Fruit fly (Drosophila melanogaster) whole organism: ENCODE results near the gene Prosalpha2.

Experiments used
- CG8478 ChIP-seq: fragments of >200 bp; optimal IDR thresholded peaks from 2 replicates; lab custom pipeline; 2018; ENCODE audit warnings: inconsistent platforms
- Dll ChIP-seq: fragments of >200 bp; optimal IDR thresholded peaks from 2 replicates; lab custom pipeline; 2017
- EcR ChIP-seq, 2 experiments: fragments of >200 bp; optimal IDR thresholded peaks; 2 replicates each; lab custom pipeline; 2017; ENCODE audit warnings: missing biosample characterization in 2 of 2, missing genetic modification characterization in 2 of 2, missing genetic modification reagents in 2 of 2
- pan ChIP-seq: fragments of >200 bp; optimal IDR thresholded peaks from 2 replicates; lab custom pipeline; 2017
- psq ChIP-seq: fragments of >200 bp; optimal IDR thresholded peaks from 2 replicates; lab custom pipeline; 2017
- usp ChIP-seq: fragments of >200 bp; optimal IDR thresholded peaks from 2 replicates; lab custom pipeline; 2017; ENCODE audit warnings: missing biosample characterization, missing genetic modification characterization, mixed read lengths

Gene Prosalpha2

DNA sequence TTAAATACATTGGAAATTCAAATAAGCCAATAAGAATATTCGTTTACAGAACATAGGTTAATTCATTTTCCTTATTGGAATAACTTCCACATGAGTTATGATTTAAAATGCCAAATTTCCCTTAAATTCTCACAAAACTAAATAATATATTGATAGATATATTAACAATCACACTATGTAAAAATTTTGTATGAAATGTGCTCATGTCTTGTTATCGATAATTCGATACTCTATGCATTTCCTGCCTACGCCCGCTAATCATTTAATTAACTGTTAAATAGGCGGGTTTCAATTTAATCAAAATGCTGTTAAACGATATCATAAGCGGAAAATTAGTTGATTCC lies 4.8 kb upstream of the Prosalpha2 start, which contains the start of gene NANS:
Gene NANS, plus strand, starts transcription at position 269 of the 344 bp plus-strand sequence.
- no peak for TF ChIP-seq psq (lab: Kevin White, UChicago)
- TF ChIP-seq CG8478 (lab: Kevin White, UChicago): no peak
- no peak for TF ChIP-seq pan (lab: Kevin White, UChicago)
- TF ChIP-seq Dll (lab: Kevin White, UChicago): no peak
- TF ChIP-seq EcR (GFP tag; optimal IDR thresholded peaks at IDR 0.05; lab: Kevin White, UChicago): no peak
- TF ChIP-seq usp (GFP tag; lab: Kevin White, UChicago): no peak

DNA sequence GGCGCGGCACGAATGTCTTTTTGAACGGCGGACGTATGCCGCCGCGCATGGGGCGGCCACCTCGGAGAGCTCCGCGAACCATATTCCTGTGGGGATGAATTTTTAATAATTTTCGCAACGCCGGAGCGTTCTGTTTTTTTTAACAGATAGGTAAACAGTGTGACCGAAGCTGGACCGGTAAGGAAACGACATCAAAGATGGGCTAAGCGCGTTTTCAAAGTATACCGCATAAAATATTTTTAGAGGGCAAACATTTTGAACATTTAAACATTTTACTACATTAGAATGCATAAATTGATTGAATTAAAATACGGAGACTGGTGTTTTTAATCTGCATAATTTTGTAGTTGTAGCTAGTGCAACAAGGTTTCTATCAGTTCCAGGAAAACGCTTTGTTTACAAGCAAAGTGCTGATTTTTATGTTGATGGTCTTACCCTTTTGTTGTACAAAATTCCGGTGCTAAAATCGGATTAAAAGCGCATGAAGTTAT lies 2.0 kb upstream of the Prosalpha2 start, which contains the start of the genes CG5641 and CG5245:
Gene CG5641, minus strand, starts transcription at position 163 of the 491 bp plus-strand sequence.
Gene CG5245, plus strand, starts transcription at position 441 of the 491 bp plus-strand sequence.
- TF ChIP-seq CG8478 (lab: Kevin White, UChicago) (no peak), psq (lab: Kevin White, UChicago) (no peak), Dll (lab: Kevin White, UChicago) (no peak), EcR (GFP tag; optimal IDR thresholded peaks at IDR 0.05; lab: Kevin White, UChicago) (no peak), usp (GFP tag; lab: Kevin White, UChicago) (no peak), pan (lab: Kevin White, UChicago) (no peak)

DNA sequence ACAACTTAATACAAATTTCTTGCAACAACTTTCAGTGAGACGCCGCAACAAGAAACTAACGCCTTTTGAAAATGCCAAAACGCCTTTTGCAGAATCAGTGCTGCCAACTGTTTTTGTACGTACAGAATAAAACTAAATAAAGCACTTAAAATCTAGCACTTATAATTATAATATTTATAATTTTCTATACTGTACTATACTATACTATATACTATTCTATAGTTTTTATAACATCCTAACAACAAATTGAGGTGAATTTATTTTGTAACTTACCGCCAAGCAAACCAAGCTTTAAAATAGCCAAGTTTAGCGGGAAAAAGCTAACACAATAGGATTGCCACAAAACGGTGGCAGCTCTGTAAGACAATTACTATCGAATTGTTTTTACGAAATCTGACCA lies 2.6 kb downstream of the Prosalpha2 start, which contains the start of the genes Aos1 and Srlp:
Gene Aos1, minus strand, starts transcription at position 59 of the 400 bp plus-strand sequence.
Gene Srlp, plus strand, starts transcription at position 335 of the 400 bp plus-strand sequence.
- TF ChIP-seq psq (lab: Kevin White, UChicago) (no peak), usp (GFP tag; lab: Kevin White, UChicago) (no peak), CG8478 (lab: Kevin White, UChicago) (no peak), Dll (lab: Kevin White, UChicago) (no peak)

DNA sequence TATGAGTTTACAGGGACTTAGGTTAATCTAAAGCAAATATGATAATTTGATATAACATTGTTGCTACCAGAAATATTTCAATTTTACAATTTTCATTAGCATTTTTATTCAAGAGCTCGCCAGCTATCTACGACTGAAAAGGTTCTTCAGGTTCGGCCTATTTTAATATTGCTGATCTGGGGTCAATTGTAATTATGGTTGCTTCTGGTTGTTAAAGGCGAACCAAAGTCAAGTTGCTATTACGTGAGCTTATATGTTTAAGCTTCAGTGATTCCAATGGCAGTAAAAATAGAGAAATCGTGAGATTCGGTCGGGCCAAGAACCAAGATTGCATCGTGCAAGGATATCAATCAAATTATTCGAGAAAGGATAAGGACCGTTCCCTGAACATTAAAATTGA lies 4.8 kb downstream of the Prosalpha2 start, which contains the start of gene Desat2:
Gene Desat2, plus strand, starts transcription at position 301 of the 400 bp plus-strand sequence.
- TF ChIP-seq CG8478 (lab: Kevin White, UChicago) (no peak), EcR (GFP tag; optimal IDR thresholded peaks at IDR 0.05; lab: Kevin White, UChicago) (no peak), pan (lab: Kevin White, UChicago) (no peak), Dll (lab: Kevin White, UChicago) (no peak), psq (lab: Kevin White, UChicago) (no peak), usp (GFP tag; lab: Kevin White, UChicago) (no peak)

DNA sequence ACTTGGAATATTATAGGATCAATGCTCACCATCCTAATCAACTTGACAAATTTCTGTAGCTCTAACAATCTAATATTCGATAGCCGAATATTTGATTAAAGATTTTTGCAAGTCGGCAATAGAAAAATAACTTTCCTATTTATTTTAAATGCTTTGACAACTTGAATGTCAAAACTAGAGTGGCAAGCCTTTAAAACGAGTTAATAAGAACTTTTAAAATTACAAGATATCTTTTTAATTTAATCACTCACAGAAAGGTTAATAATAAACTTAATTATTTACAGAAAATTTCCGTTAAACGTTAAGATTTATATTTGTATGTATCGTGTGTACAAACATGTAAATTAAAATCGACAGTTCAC lies 7.9 kb downstream of the Prosalpha2 start, which contains the start of the genes CG17207 and CG46427:
Gene CG17207, minus strand, starts transcription at position 101 of the 362 bp plus-strand sequence.
Gene CG46427, minus strand, starts transcription at position 101 of the 362 bp plus-strand sequence.
- TF ChIP-seq Dll (lab: Kevin White, UChicago) (no peak), psq (lab: Kevin White, UChicago) (no peak)

DNA sequence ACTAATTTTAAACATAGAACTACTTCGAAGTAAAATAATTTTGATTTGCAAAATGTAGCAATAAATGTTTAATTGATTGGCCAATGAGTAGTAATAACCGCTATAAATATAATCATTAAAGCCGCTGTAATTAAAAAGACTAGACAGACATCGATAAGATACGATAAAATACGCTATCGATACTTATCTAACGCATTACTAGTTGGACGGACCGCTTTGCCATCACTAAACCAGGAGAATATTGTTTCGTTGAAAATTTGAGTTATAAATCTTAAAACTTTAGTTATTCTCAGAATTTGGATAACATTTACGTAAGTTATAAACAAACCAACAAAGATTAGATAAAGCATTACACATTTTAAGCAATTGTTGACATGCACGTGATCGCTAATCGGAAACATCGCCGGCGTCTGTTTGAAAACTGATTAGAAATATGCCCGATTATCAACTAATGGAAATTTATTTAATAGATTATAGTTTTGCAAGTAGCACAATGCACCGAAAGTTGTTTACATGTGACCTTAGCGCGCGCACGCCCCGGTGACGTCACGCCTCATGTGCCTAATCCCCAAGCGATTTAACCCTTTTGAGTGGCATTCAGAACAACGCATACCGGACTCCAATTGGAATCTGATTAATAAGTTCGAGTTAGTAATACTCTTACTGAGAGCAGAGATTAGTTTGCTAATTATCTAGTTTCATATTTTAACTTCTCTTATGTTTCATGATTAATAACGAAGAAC lies 8.5 kb downstream of the Prosalpha2 start, which contains the start of gene Desat1:
Gene Desat1, plus strand, starts transcription at position 200 of the 743 bp plus-strand sequence.
- TF ChIP-seq usp (GFP tag; lab: Kevin White, UChicago) (no peak), pan (lab: Kevin White, UChicago) (no peak), psq (lab: Kevin White, UChicago) (no peak)

DNA sequence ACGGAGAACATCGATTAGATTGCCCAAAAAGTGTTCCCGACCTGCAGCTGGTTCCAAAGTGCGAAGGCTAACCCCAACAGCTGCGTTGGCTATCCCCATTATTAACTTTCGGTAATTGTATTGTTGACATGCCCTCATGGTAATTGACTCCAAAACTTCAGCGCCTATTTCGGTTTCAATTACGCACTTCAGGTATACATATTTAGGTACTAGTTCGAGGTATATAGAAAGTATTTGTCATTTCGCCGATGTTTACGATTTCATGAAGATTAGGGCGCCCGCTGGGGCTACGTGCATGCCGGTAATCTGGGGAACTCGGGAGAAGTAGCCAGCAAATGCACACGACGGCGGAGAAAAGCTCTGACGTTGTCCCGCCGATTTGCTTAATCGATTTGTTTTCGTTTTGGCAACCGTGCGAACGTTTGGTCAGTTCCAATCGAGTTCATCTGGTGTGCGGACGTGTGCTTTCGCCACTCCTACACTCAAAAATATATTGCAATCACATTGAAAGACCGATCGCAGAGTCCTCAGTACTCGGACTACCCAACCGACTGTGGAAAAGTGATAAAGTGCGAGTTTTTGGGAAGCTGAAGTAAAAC lies 10.0 kb downstream of the Prosalpha2 start:
- TF ChIP-seq EcR (GFP tag; optimal IDR thresholded peaks at IDR 0.05; lab: Kevin White, UChicago) (no peak), usp (GFP tag; lab: Kevin White, UChicago) (no peak), Dll (lab: Kevin White, UChicago) (no peak), pan (lab: Kevin White, UChicago) (no peak), CG8478 (lab: Kevin White, UChicago) (no peak), psq (lab: Kevin White, UChicago) (no peak)

DNA sequence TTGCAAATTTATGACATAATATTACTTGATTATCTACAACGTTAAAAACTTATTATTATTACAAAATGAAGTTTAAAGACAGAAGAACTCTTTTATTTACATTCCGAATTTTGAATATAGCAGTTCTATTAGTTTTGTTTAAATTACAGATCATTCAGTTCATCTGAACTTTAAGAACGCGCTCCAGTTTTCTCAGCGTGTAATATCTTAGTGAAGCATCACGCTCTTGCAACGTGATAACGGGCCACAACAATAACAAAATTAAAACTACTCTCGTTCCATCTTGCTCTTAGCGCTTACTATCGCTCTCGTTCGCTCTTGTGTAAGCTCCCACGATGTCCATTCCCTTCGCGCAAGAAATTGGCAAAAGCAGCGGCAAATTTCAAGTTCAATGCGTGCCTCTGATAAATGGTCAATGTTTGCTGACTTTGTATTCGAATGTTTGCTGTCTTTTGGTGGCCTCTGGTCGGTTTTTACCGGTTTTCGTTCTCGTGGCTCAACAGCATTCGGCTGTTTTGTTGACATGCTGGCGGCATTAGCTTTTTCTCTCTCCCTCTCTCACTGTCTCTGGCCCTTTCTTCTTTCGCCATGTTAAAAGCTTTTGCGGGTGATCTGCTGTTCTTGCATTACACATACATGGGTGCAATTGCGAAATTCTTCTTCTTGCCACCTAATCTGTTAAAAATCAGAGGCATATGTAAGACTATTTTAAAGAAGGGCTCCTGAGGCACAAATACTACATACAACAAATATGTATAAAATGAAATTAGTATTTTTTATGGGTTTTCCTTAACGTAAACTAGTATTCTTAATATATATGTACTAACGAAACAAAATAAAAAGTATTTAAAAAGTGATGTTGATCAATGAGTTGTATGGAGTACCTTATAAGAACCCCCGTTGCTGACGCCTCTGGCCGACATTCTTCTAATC lies 11.7 kb downstream of the Prosalpha2 start:
- no peak for TF ChIP-seq psq (lab: Kevin White, UChicago)
- TF ChIP-seq CG8478 (lab: Kevin White, UChicago): peak; percentile 7

DNA sequence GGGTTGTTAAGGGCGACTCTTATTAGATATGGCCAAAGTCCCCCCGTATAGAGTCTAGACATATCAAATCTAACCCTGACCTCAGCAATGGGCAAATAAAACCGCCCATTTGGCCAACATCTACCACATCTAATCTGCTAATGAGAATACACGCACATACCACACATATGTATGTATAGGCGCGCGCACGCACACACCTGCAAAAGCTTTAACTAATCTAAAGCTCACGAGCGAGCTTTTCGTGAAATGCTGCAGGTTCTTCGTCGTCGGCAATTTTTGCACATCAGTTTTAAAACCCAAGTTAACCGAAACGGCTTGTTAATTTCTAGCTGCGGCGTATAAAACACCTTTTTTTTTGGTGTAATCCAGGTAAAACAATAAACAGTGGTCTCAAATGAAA lies 12.6 kb downstream of the Prosalpha2 start:
- TF ChIP-seq usp (GFP tag; lab: Kevin White, UChicago) (no peak), pan (lab: Kevin White, UChicago) (no peak), psq (lab: Kevin White, UChicago) (no peak)

DNA sequence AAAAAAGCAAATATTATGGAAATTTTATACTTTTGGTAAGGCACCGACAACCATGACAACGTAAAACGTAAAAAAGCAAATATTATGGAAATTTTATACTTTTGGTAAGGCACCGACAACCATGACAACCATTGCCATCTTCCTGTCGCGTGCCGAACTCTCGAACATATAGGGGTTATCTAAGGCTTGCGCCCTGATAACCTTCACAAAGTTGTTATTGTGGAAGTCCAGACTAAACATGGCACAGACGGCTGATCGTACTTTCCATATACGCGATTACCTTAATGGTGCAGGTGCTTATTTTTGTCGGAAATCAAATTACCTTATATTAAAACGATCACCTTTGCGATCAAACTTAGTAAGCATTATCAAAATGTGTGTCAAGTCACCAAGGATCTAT lies 14.3 kb downstream of the Prosalpha2 start:
- TF ChIP-seq usp (GFP tag; lab: Kevin White, UChicago) (no peak), CG8478 (lab: Kevin White, UChicago) (no peak), pan (lab: Kevin White, UChicago) (no peak), psq (lab: Kevin White, UChicago) (no peak)

DNA sequence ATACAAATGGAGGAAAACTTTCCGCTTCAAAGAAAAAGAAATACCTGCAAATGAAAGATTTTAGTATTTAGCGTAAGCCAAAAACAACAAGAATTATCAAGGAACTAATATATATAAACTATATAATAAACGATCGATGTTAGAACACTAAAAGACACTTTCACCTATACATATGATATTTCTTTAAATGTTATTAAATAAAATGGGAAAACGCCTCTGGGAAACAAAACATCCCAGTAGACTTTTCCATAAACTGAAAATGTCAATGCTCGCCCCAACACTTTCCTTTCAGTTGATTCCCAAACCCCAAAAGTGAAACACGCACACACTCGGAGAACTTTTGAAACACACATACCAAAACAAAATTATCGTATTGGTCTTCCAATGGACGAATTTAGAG lies 16.2 kb downstream of the Prosalpha2 start, which contains the start of gene vrs:
Gene vrs, plus strand, starts transcription at position 301 of the 400 bp plus-strand sequence.
- TF ChIP-seq Dll (lab: Kevin White, UChicago) (no peak), usp (GFP tag; lab: Kevin White, UChicago) (no peak), psq (lab: Kevin White, UChicago) (no peak), CG8478 (lab: Kevin White, UChicago) (no peak), EcR (GFP tag; optimal IDR thresholded peaks at IDR 0.05; lab: Kevin White, UChicago) (no peak), pan (lab: Kevin White, UChicago) (no peak)
